Worm (Caenorhabditis elegans): ENCODE measurements around the gene R151.8.

Gene R151.8

ce11 chrIII:7216924-7217521 is 12.6 kb downstream of the R151.8 start (continued):
- TF ChIP-seq lir-3 (tag; optimal IDR thresholded peaks at IDR 0.05): no peak
- no peak for TF ChIP-seq nhr-48 (tag; optimal IDR thresholded peaks at IDR 0.05)
- TF ChIP-seq daf-12 (tag; optimal IDR thresholded peaks at IDR 0.05): no peak
- no peak for TF ChIP-seq spr-1 (tag; optimal IDR thresholded peaks at IDR 0.05)
- TF ChIP-seq nhr-11 (tag; optimal IDR thresholded peaks at IDR 0.05): peak; percentile 82
- TF ChIP-seq Y75B8A.6 (GFP tag; IDR thresholded peaks at IDR 0.05): no peak
- TF ChIP-seq ztf-11 (tag; optimal IDR thresholded peaks at IDR 0.05): no peak
- no peak for TF ChIP-seq fos-1 (tag; optimal IDR thresholded peaks at IDR 0.05)
- TF ChIP-seq F37D6.2 (tag; optimal IDR thresholded peaks at IDR 0.05): no peak
- no peak for TF ChIP-seq ces-1 (GFP tag; optimal IDR thresholded peaks at IDR 0.05)
- no peak for TF ChIP-seq daf-8 (GFP tag; IDR thresholded peaks at IDR 0.05)
- no peak for TF ChIP-seq lin-13 (GFP tag; optimal IDR thresholded peaks at IDR 0.05)
- TF ChIP-seq Y48G9A.11 (GFP tag; IDR thresholded peaks at IDR 0.05): no peak
- no peak for TF ChIP-seq T20F7.1 (GFP tag; optimal IDR thresholded peaks at IDR 0.05)

DNA sequence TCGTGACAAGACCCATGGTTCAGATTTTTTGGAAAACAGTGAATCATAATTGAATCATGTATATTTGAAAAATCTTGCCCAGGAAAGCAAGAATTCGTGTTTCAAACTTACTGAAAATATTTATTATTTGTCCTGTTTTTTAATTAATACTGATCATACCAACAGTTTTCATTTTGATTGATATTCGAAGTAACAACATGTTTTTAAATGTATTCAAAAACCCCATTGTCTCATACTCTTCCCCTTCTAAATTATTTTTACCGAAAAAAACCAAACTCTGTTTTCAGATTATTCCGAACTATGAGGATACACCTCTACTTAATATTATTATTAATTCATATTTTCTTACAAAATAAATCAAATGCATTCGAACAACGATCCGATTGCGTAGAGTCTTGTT is 13.4 kb downstream of the R151.8 start, which contains the start of gene R151.1:
Gene R151.1 (plus strand): TSS at position 301 of the 400 bp plus-strand sequence.
- TF ChIP-seq mdt-29 (GFP tag; IDR thresholded peaks at IDR 0.05): no peak

DNA sequence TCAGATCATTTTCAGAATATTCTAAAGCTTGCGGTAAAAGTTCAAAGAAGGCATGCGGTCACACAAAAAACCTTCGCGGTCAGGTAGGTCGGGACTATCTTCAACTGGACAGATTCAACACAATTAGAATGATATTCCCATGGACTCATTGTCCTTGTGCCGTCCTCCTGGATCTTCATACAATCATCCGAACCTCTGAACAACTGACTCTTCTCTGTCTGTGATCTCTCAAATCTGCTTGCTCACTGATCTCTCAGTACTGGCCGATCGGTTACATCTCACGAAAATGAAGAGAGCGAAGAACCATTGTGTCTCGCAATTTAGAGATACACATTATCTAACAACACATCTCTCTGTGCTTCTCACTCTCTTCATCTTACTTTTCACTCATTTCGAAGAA is 14.1 kb downstream of the R151.8 start:
- no peak for TF ChIP-seq ZK546.5 (tag; optimal IDR thresholded peaks at IDR 0.05)
- no peak for TF ChIP-seq egl-43 (GFP tag; IDR thresholded peaks at IDR 0.05)
- TF ChIP-seq arid-1 (GFP tag; conservative IDR thresholded peaks at IDR 0.05): no peak
- TF ChIP-seq mdl-1 (tag; optimal IDR thresholded peaks at IDR 0.05): no peak
- no peak for TF ChIP-seq madf-9 (GFP tag; conservative IDR thresholded peaks at IDR 0.05)
- TF ChIP-seq hmg-1.1 (GFP tag; IDR thresholded peaks at IDR 0.05): no peak
- TF ChIP-seq unc-62 (GFP tag; optimal IDR thresholded peaks at IDR 0.05 in 1 of 2): peak in 1 of 2 experiments; percentile 54
- no peak for TF ChIP-seq unc-62 (tag; optimal IDR thresholded peaks at IDR 0.05)
- TF ChIP-seq lin-15B (tag; optimal IDR thresholded peaks at IDR 0.05): no peak

DNA sequence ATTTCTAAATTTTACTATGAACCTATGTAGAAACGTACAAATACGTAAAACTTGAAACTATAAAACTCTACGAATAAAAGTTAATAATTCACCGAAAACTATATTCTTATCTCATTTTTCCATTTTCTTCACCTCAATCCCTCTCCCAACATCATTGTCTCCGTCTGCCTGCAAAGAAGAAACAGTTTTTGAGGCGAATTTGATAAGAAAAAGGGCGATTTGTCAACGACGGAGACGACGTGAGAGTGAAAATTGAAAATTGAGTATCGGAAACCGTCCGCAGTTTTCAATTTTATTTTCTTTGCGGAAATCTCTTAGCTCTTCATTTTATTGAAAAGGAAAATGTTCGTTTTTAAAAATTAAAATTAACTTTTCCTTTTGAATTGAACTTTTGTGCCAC is 17.6 kb downstream of the R151.8 start:
- TF ChIP-seq nhr-10 (tag; optimal IDR thresholded peaks at IDR 0.05) (no peak), ztf-11 (tag; optimal IDR thresholded peaks at IDR 0.05) (no peak), aha-1 (tag) (no peak), D1046.2 (GFP tag; IDR thresholded peaks at IDR 0.05) (no peak), nhr-111 (GFP tag; optimal IDR thresholded peaks at IDR 0.05) (no peak), madf-5 (GFP tag; IDR thresholded peaks at IDR 0.05) (no peak), arid-1 (GFP tag; conservative IDR thresholded peaks at IDR 0.05) (no peak), zag-1 (tag; optimal IDR thresholded peaks at IDR 0.05) (no peak), duxl-1 (tag; optimal IDR thresholded peaks at IDR 0.05; ENCODE audit: poor library complexity) (no peak), lsy-2 (tag; optimal IDR thresholded peaks at IDR 0.05) (no peak), ctbp-1 (GFP tag; IDR thresholded peaks at IDR 0.05) (no peak), hlh-11 (tag; optimal IDR thresholded peaks at IDR 0.05) (peak; percentile 31), rbr-2 (tag; optimal IDR thresholded peaks at IDR 0.05) (no peak), sdz-12 (GFP tag; optimal IDR thresholded peaks at IDR 0.05) (no peak), dmd-6 (GFP tag; IDR thresholded peaks at IDR 0.05) (peak; percentile 28; the same call in 1 of the 2 replicates), nhr-76 (tag; optimal IDR thresholded peaks at IDR 0.05) (no peak), aly-2 (tag; optimal IDR thresholded peaks at IDR 0.05) (no peak), lin-29 (GFP tag; IDR thresholded peaks at IDR 0.05) (no peak), skn-1 (tag; optimal IDR thresholded peaks at IDR 0.05) (no peak), lin-1 (GFP tag; IDR thresholded peaks at IDR 0.05) (no peak), ztf-7 (tag; optimal IDR thresholded peaks at IDR 0.05) (no peak), jun-1 (tag; optimal IDR thresholded peaks at IDR 0.05) (no peak), nhr-41 (GFP tag; IDR thresholded peaks at IDR 0.05) (no peak), lir-3 (tag; optimal IDR thresholded peaks at IDR 0.05) (no peak), tag-97 (GFP tag; IDR thresholded peaks at IDR 0.05) (no peak), F26F4.8 (GFP tag; conservative IDR thresholded peaks at IDR 0.05) (no peak), Y5F2A.4 (GFP tag; optimal IDR thresholded peaks at IDR 0.05) (no peak)

Data from whole organism, L4 larva.